Worm (Caenorhabditis elegans): Measurements from ENCODE around the gene srh-24.

srh-24 gene

DNA sequence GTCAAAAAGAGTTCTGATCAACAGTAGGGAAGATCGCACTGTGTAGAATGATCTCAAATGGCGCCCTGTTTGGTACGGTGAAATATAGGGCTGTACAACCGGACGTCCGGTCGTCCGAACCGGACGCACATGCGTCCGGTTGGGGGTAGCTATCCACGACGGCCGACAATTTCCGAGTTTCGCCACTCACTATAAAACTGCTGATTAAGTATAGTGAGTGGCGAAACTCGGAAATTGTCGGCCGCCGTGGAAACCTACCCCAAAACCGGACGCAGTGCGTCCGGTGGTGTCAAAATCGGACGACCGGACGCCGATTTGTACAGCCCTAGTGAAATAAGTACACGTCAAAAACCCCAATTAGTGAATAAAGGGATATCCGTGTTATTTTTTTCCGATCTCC, 31.2 kb upstream of the srh-24 start:
- peak; percentile 27 for TF ChIP-seq snpc-3.4 (tag; optimal IDR thresholded peaks at IDR 0.05)
- peak; percentile 77 for TF ChIP-seq snpc-1.1 (tag; optimal IDR thresholded peaks at IDR 0.05; ENCODE audit: insufficient read depth)
- peak; percentile 34; the same call in 1 of the 2 replicates for TF ChIP-seq hmg-1.2 (GFP tag; IDR thresholded peaks at IDR 0.05)
- TF ChIP-seq snpc-4 (GFP tag; optimal IDR thresholded peaks at IDR 0.05): peak; percentile 32
- TF ChIP-seq snpc-4 (tag; optimal IDR thresholded peaks at IDR 0.05): peak in 3 of 4 experiments; percentile 58 to 90 (median 89)

- TF ChIP-seq Y53G8AR.9 (GFP tag; conservative IDR thresholded peaks at IDR 0.05): no peak; the same call in 1 of the 2 replicates
- no peak for TF ChIP-seq nhr-90 (tag; optimal IDR thresholded peaks at IDR 0.05)
- TF ChIP-seq chd-7 (tag; optimal IDR thresholded peaks at IDR 0.05): no peak
- no peak for TF ChIP-seq ceh-27 (GFP tag; optimal IDR thresholded peaks at IDR 0.05)
- no peak for TF ChIP-seq nhr-27 (tag; optimal IDR thresholded peaks at IDR 0.05)
- TF ChIP-seq tbx-9 (tag; optimal IDR thresholded peaks at IDR 0.05; ENCODE audit: borderline replicate concordance): no peak
- 0 out of 2 replicates have a peak, but pooled peaks have one; percentile 17 for TF ChIP-seq nfyb-1 (GFP tag; IDR thresholded peaks at IDR 0.05)
- TF ChIP-seq Y56A3A.18 (GFP tag; IDR thresholded peaks at IDR 0.05): 0 out of 2 replicates have a peak, but pooled peaks have one; percentile 48
- TF ChIP-seq attf-5 (GFP tag; optimal IDR thresholded peaks at IDR 0.05): no peak
- TF ChIP-seq dpl-1 (GFP tag; optimal IDR thresholded peaks at IDR 0.05): no peak
- TF ChIP-seq K12H6.12 (tag; optimal IDR thresholded peaks at IDR 0.05): no peak
- TF ChIP-seq unc-62 (GFP tag; optimal IDR thresholded peaks at IDR 0.05): no peak
- no peak for TF ChIP-seq mel-28 (tag; optimal IDR thresholded peaks at IDR 0.05; ENCODE audit: borderline replicate concordance)
- no peak for TF ChIP-seq C06A6.2 (GFP tag; conservative IDR thresholded peaks at IDR 0.05)
- no peak for TF ChIP-seq attf-3 (GFP tag; conservative IDR thresholded peaks at IDR 0.05)
- TF ChIP-seq snpc-4 (GFP tag; optimal IDR thresholded peaks at IDR 0.05): no peak
- TF ChIP-seq snpc-4 (tag; optimal IDR thresholded peaks at IDR 0.05): peak in 1 of 4 experiments; percentile 3
- peak; percentile 12 for TF ChIP-seq ceh-79 (tag; optimal IDR thresholded peaks at IDR 0.05)
- TF ChIP-seq nhr-80 (tag; optimal IDR thresholded peaks at IDR 0.05): peak; percentile 67
- no peak for TF ChIP-seq sea-2 (GFP tag; IDR thresholded peaks at IDR 0.05)
- no peak for TF ChIP-seq F37B4.10 (GFP tag; IDR thresholded peaks at IDR 0.05)
- TF ChIP-seq hsf-1 (GFP tag; IDR thresholded peaks at IDR 0.05): no peak
- TF ChIP-seq ceh-91 (GFP tag; IDR thresholded peaks at IDR 0.05): no peak
- TF ChIP-seq fkh-3 (tag; optimal IDR thresholded peaks at IDR 0.05): no peak
- no peak for TF ChIP-seq lsl-1 (GFP tag; optimal IDR thresholded peaks at IDR 0.05)
- no peak for TF ChIP-seq die-1 (tag; optimal IDR thresholded peaks at IDR 0.05)
- TF ChIP-seq madf-6 (GFP tag; IDR thresholded peaks at IDR 0.05): peak; percentile 52
- no peak for TF ChIP-seq ama-1 (optimal IDR thresholded peaks at IDR 0.05)
- TF ChIP-seq ama-1 (GFP tag; optimal IDR thresholded peaks at IDR 0.05): peak in 1 of 2 experiments; percentile 24
- TF ChIP-seq Y67H2A.10 (GFP tag; conservative IDR thresholded peaks at IDR 0.05): no peak
- no peak for TF ChIP-seq madf-10 (tag; optimal IDR thresholded peaks at IDR 0.05)
- no peak for TF ChIP-seq ztf-22 (GFP tag; optimal IDR thresholded peaks at IDR 0.05)
- peak; percentile 13; the same call in 1 of the 2 replicates for TF ChIP-seq hmg-1.2 (GFP tag; IDR thresholded peaks at IDR 0.05)
- TF ChIP-seq T26A5.8 (tag; optimal IDR thresholded peaks at IDR 0.05): no peak
- no peak for TF ChIP-seq mcd-1 (GFP tag; IDR thresholded peaks at IDR 0.05)
- no peak for TF ChIP-seq mes-4 (tag; optimal IDR thresholded peaks at IDR 0.05)
- TF ChIP-seq aptf-3 (GFP tag; IDR thresholded peaks at IDR 0.05): no peak
Observed at ce11 chrV:13986823-13987222, 26.0 kb upstream of the srh-24 start.

All from whole organism, young adult.